Worm (Caenorhabditis elegans) whole organism, L2 larva: ENCODE results near the gene ptc-1.

Experiments
- C34F6.9 ChIP-seq: fragments of 150-350 bp; optimal IDR thresholded peaks from 2 replicates; lab custom pipeline; 2014; ENCODE audit warnings: missing biosample characterization, missing genetic modification characterization
- R02D3.7 ChIP-seq: fragments of 150-350 bp; optimal IDR thresholded peaks from 2 replicates; lab custom pipeline; 2014; ENCODE audit warnings: missing biosample characterization, missing genetic modification characterization
- Y55F3AM.14 ChIP-seq: fragments of 200-800 bp; sonication (Bioruptor generic); optimal IDR thresholded peaks from 2 replicates; lab custom pipeline; 2018; ENCODE audit warnings: mild to moderate bottlenecking, missing genetic modification characterization, missing compliant biosample characterization
- alr-1 ChIP-seq: fragments of 150-350 bp; optimal IDR thresholded peaks from 2 replicates; lab custom pipeline; 2014; ENCODE audit warnings: missing biosample characterization, missing genetic modification characterization
- aly-2 ChIP-seq: fragments of 150-350 bp; optimal IDR thresholded peaks from 2 replicates; lab custom pipeline; 2014; ENCODE audit warnings: missing biosample characterization, missing genetic modification characterization
- ama-1 ChIP-seq: fragments of 150-350 bp; optimal IDR thresholded peaks from 2 replicates; lab custom pipeline; 2018; ENCODE audit warnings: inconsistent platforms
- ceh-16 ChIP-seq: fragments of 150-350 bp; optimal IDR thresholded peaks from 2 replicates; lab custom pipeline; 2014; ENCODE audit warnings: missing biosample characterization, missing genetic modification characterization
- ceh-82 ChIP-seq: fragments of 150-350 bp; optimal IDR thresholded peaks from 2 replicates; lab custom pipeline; 2014; ENCODE audit warnings: missing biosample characterization, missing genetic modification characterization
- egl-27 ChIP-seq: sonication (generic microtip); optimal IDR thresholded peaks from 3 replicates; lab custom pipeline; 2017; ENCODE audit warnings: missing biosample characterization, missing genetic modification reagents, missing genetic modification characterization
- elt-1 ChIP-seq: fragments of 150-350 bp; optimal IDR thresholded peaks from 2 replicates; lab custom pipeline; 2014; ENCODE audit warnings: missing biosample characterization, missing genetic modification characterization
- gmeb-1 ChIP-seq: fragments of 150-350 bp; optimal IDR thresholded peaks from 2 replicates; lab custom pipeline; 2014; ENCODE audit warnings: missing biosample characterization, missing genetic modification characterization
- lin-11 ChIP-seq: fragments of 150-350 bp; sonication (generic microtip); optimal IDR thresholded peaks from 2 replicates; lab custom pipeline; 2014; ENCODE audit warnings: missing biosample characterization, missing genetic modification characterization, inconsistent platforms, mixed read lengths
- lin-39 ChIP-seq: fragments of 150-350 bp; optimal IDR thresholded peaks from 2 replicates; lab custom pipeline; 2014; ENCODE audit warnings: missing biosample characterization, missing genetic modification reagents, missing genetic modification characterization
- lsy-2 ChIP-seq, 2 experiments: fragments of 150-350 bp in 1 of 2; sonication (generic microtip) in 1 of 2; optimal IDR thresholded peaks; 2 replicates each; lab custom pipeline; 2014 to 2017; ENCODE audit warnings: missing biosample characterization in 2 of 2, missing genetic modification characterization in 2 of 2
- mab-5 ChIP-seq: fragments of 150-350 bp; optimal IDR thresholded peaks from 2 replicates; lab custom pipeline; 2014; ENCODE audit warnings: missing biosample characterization, missing genetic modification characterization
- nhr-10 ChIP-seq: sonication (generic microtip); optimal IDR thresholded peaks from 2 replicates; lab custom pipeline; 2017; ENCODE audit warnings: missing biosample characterization, missing genetic modification characterization
- nhr-11 ChIP-seq: fragments of 150-350 bp; optimal IDR thresholded peaks from 2 replicates; lab custom pipeline; 2014; ENCODE audit warnings: missing biosample characterization, missing genetic modification characterization
- nhr-129 ChIP-seq: fragments of 150-350 bp; optimal IDR thresholded peaks from 2 replicates; lab custom pipeline; 2014; ENCODE audit warnings: missing biosample characterization, missing genetic modification characterization
- nhr-21 ChIP-seq: fragments of 150-350 bp; optimal IDR thresholded peaks from 2 replicates; lab custom pipeline; 2014; ENCODE audit warnings: missing biosample characterization, missing genetic modification characterization
- nhr-23 ChIP-seq: fragments of 150-350 bp; optimal IDR thresholded peaks from 2 replicates; lab custom pipeline; 2014; ENCODE audit warnings: missing biosample characterization, missing genetic modification reagents, missing genetic modification characterization
- nhr-237 ChIP-seq: fragments of 150-350 bp; optimal IDR thresholded peaks from 2 replicates; lab custom pipeline; 2014; ENCODE audit warnings: missing biosample characterization, missing genetic modification characterization
- nhr-25 ChIP-seq: fragments of 150-350 bp; sonication (generic microtip); optimal IDR thresholded peaks from 3 replicates; lab custom pipeline; 2014; ENCODE audit warnings: missing biosample characterization, missing genetic modification characterization
- nhr-6 ChIP-seq: fragments of 150-350 bp; optimal IDR thresholded peaks from 2 replicates; lab custom pipeline; 2014; ENCODE audit warnings: missing biosample characterization, missing genetic modification characterization
- nhr-77 ChIP-seq: fragments of 150-350 bp; optimal IDR thresholded peaks from 2 replicates; lab custom pipeline; 2014; ENCODE audit warnings: missing biosample characterization, missing genetic modification characterization
- peb-1 ChIP-seq: fragments of 150-350 bp; optimal IDR thresholded peaks from 2 replicates; lab custom pipeline; 2014; ENCODE audit warnings: missing biosample characterization, missing genetic modification characterization
- sem-4 ChIP-seq: fragments of 150-350 bp; optimal IDR thresholded peaks from 2 replicates; lab custom pipeline; 2014; ENCODE audit warnings: missing biosample characterization, missing genetic modification reagents, missing genetic modification characterization
- skn-1 ChIP-seq: sonication (generic microtip); optimal IDR thresholded peaks from 2 replicates; lab custom pipeline; 2017; ENCODE audit warnings: missing biosample characterization, missing genetic modification characterization
- sma-3 ChIP-seq: sonication (generic microtip); optimal IDR thresholded peaks from 2 replicates; lab custom pipeline; 2016; ENCODE audit warnings: missing genetic modification reagents, missing genetic modification characterization, missing compliant biosample characterization
- sma-9 ChIP-seq, 2 experiments: fragments of 150-350 bp in 1 of 2; sonication (generic microtip) in 1 of 2; optimal IDR thresholded peaks; 2 replicates each; lab custom pipeline; 2014 to 2016; ENCODE audit warnings: missing genetic modification characterization in 2 of 2, mild to moderate bottlenecking in 1 of 2, missing biosample characterization in 1 of 2, missing compliant biosample characterization in 1 of 2, missing genetic modification reagents in 1 of 2, moderate library complexity in 1 of 2
- snpc-4 ChIP-seq: fragments of 150-350 bp; optimal IDR thresholded peaks from 2 replicates; lab custom pipeline; 2014; ENCODE audit warnings: missing biosample characterization, missing genetic modification characterization
- unc-39 ChIP-seq: fragments of 150-350 bp; optimal IDR thresholded peaks from 2 replicates; lab custom pipeline; 2014; ENCODE audit warnings: missing biosample characterization, missing genetic modification characterization
- unc-62 ChIP-seq: fragments of 150-350 bp; optimal IDR thresholded peaks from 2 replicates; lab custom pipeline; 2014; ENCODE audit warnings: missing biosample characterization, missing genetic modification reagents, missing genetic modification characterization
- zag-1 ChIP-seq: fragments of 150-350 bp; optimal IDR thresholded peaks from 2 replicates; lab custom pipeline; 2014; ENCODE audit warnings: missing biosample characterization, missing genetic modification characterization
- ztf-11 ChIP-seq: sonication (generic microtip); optimal IDR thresholded peaks from 2 replicates; lab custom pipeline; 2017; ENCODE audit warnings: missing biosample characterization, missing genetic modification characterization

Gene ptc-1

DNA sequence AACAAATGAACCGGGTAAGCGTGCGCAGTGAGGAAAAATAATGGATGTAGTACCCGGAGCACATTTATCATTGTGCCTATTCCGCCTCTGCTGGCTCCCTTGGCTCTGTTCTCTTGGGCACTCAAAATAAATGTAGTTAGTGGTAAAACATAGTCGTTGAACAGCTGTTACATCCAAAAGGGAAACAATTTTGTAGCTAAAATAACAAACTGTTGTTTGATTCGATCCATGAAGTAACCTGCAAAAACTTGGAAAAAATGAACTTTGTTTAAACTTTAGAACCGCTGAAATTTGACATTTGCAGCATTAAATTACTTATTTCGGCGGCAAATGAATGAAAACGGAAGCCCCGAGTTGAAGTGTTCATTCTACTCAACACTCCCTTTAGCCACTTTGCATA lies 626 bp downstream of the ptc-1 start:
- TF ChIP-seq snpc-4 (tag; lab: Kevin White, UChicago) (no peak), sma-9 (GFP tag; optimal IDR thresholded peaks at IDR 0.05; lab: Kevin White, UChicago) (peak; percentile 13), sma-9 (tag; optimal IDR thresholded peaks at IDR 0.05; lab: Kevin White, UChicago) (no peak), gmeb-1 (tag; lab: Kevin White, UChicago) (no peak)

DNA sequence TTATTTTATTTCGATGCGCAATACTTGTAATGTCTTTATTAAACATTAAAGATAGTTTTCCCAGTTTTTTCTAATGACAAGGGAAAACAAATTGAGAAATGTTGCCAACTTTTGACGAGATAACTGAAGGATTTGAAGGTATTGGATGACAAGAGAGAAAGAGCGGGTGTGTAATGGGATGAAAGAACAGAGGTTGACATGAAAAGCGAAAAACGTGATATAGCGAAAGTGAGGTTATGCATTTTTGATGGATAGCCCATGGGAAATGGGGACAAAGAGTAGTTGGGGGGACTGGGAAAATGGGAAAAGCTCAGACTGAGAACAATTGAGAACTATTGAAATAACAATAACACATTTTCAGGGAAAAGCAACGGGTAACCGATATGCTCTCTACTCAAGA lies 2.2 kb downstream of the ptc-1 start:
- TF ChIP-seq sem-4 (tag; lab: Kevin White, UChicago) (no peak), C34F6.9 (tag; lab: Kevin White, UChicago) (peak; percentile 28), lsy-2 (tag; optimal IDR thresholded peaks at IDR 0.05; lab: Kevin White, UChicago) (peak in 1 of 2 experiments; percentile 24), nhr-129 (tag; lab: Kevin White, UChicago) (peak; percentile 49)

DNA sequence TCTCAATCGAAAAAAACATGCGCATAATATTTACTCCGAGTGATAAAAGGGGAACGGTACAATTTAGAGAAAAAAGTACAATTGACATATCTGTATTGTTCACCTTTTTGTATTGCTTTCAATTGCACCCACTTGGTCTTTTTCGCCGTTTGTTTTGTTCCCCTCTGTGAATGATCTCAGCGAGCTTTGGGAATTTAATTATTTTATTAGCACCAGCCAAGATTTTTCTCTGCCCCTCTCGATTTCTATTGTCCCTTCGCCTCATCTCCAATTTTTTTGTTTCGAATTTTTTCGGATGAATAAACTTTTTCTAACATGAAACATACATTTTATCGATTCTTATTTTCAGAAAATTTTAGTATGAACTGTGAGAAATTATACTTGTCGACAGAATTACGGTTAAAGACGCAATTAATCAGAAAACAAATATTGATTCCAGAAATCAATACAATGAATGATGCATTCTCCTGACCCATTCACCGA lies 7.2 kb downstream of the ptc-1 start, which contains the start of gene rev-1:
rev-1 (plus strand) TSS at position 433 of the 483 bp plus-strand sequence.
- TF ChIP-seq C34F6.9 (tag; lab: Kevin White, UChicago): no peak
- no peak for TF ChIP-seq nhr-10 (tag; lab: Kevin White, UChicago)
- TF ChIP-seq ama-1 (lab: Kevin White, UChicago): no peak
- no peak for TF ChIP-seq sma-9 (GFP tag; optimal IDR thresholded peaks at IDR 0.05; lab: Kevin White, UChicago)
- TF ChIP-seq sma-9 (tag; optimal IDR thresholded peaks at IDR 0.05; lab: Kevin White, UChicago): no peak
- no peak for TF ChIP-seq egl-27
- TF ChIP-seq nhr-25: no peak
- no peak for TF ChIP-seq nhr-11 (tag; lab: Kevin White, UChicago)
- no peak for TF ChIP-seq sem-4 (tag; lab: Kevin White, UChicago)
- TF ChIP-seq unc-62: no peak

DNA sequence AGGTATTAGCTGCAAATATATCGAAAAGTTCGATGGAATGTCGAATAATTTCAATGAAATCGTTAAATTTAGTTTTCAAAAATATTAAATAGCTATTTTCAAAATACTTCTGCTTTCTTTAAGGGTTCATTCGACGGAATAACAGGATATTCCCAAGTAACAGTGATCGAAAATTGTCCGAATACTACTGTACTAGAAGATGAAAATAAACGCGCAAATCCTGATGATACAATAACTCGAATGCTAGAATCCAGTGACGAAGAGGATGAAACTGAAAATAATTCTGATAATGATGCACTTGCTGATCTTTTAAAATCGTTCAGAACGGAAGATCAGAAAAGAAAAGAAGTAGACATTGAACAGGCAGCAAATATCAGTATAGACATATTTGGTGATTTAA lies 7.7 kb downstream of the ptc-1 start:
- TF ChIP-seq unc-62 (no peak), ceh-82 (tag; lab: Kevin White, UChicago) (no peak), skn-1 (tag; lab: Kevin White, UChicago) (no peak), sma-3 (GFP tag; lab: Kevin White, UChicago) (no peak), Y55F3AM.14 (GFP tag; lab: Kevin White, UChicago) (no peak), zag-1 (tag; lab: Kevin White, UChicago) (no peak), mab-5 (no peak), C34F6.9 (tag; lab: Kevin White, UChicago) (no peak), nhr-77 (no peak), lsy-2 (tag; optimal IDR thresholded peaks at IDR 0.05; lab: Kevin White, UChicago) (no peak)

DNA sequence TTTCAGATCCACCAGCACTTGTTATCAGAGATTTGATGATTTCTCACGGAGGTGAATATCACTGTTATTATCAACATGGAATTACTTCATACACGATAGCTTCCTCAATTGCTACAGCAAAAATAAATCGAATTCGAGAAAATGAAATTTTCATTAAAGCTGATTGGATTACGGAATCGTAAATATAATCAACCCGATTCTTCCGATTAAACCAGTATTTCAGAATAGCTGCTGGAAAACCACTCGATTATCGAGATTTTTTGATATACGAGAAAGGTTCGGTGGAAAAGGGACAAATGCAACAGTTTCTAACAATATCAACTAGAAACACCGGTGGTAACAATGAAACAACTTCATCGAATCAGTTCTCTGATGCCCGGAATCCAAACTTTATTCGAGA lies 9.0 kb downstream of the ptc-1 start:
- TF ChIP-seq C34F6.9 (tag; lab: Kevin White, UChicago) (no peak), gmeb-1 (tag; lab: Kevin White, UChicago) (no peak), nhr-237 (tag; lab: Kevin White, UChicago) (no peak), unc-39 (tag; lab: Kevin White, UChicago) (no peak), ceh-82 (tag; lab: Kevin White, UChicago) (no peak), nhr-21 (no peak), R02D3.7 (tag; lab: Kevin White, UChicago) (no peak), elt-1 (no peak), nhr-77 (no peak), nhr-11 (tag; lab: Kevin White, UChicago) (no peak), nhr-129 (tag; lab: Kevin White, UChicago) (no peak), ceh-16 (tag; lab: Kevin White, UChicago) (no peak), nhr-10 (tag; lab: Kevin White, UChicago) (no peak), nhr-23 (tag; lab: Kevin White, UChicago) (no peak), aly-2 (tag; lab: Kevin White, UChicago) (no peak), snpc-4 (tag; lab: Kevin White, UChicago) (no peak), alr-1 (tag; lab: Kevin White, UChicago) (no peak), lin-11 (no peak), lin-39 (tag; lab: Kevin White, UChicago) (no peak), sma-9 (GFP tag; optimal IDR thresholded peaks at IDR 0.05; lab: Kevin White, UChicago) (no peak), sma-9 (tag; optimal IDR thresholded peaks at IDR 0.05; lab: Kevin White, UChicago) (no peak)
- TF ChIP-seq, all 48 proteins: peak for 0

DNA sequence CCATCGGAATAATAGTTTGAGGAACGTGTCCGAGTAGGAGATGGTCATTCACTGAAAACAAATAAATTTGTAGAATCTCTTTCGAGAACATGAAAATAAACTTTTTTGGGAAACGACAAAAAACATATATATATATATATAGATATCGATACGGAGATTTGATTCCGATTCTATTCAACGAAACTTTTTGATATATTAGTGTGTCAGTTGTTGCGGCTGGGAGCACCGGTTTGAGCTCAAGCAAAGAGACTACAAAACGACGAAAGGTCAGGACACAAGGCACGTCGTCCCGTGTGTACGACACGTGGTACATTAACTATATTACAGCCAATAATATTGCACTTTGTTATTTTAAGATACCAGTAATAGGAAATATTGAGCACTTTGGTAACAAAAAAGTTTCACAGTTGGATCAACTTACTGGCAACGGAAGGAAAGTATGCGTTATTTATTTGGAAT lies 14.5 kb downstream of the ptc-1 start, which contains the start of gene best-23:
best-23 (minus strand) TSS at position 51 of the 459 bp plus-strand sequence.
- TF ChIP-seq ztf-11 (tag; lab: Kevin White, UChicago) (no peak), nhr-11 (tag; lab: Kevin White, UChicago) (no peak), nhr-129 (tag; lab: Kevin White, UChicago) (no peak), sem-4 (tag; lab: Kevin White, UChicago) (peak; percentile 3), lsy-2 (tag; optimal IDR thresholded peaks at IDR 0.05; lab: Kevin White, UChicago) (peak in 1 of 2 experiments; percentile 28), sma-9 (GFP tag; optimal IDR thresholded peaks at IDR 0.05; lab: Kevin White, UChicago) (peak; percentile 29), sma-9 (tag; optimal IDR thresholded peaks at IDR 0.05; lab: Kevin White, UChicago) (no peak), Y55F3AM.14 (GFP tag; lab: Kevin White, UChicago) (no peak), C34F6.9 (tag; lab: Kevin White, UChicago) (peak; percentile 28), nhr-6 (tag; lab: Kevin White, UChicago) (no peak), peb-1 (no peak)
